Worm (Caenorhabditis elegans) whole organism, L4/young adult: ENCODE results near the gene F25E5.8.

Source experiments
- W03F9.2 ChIP-seq: fragments of 150-350 bp; optimal IDR thresholded peaks from 2 replicates; lab custom pipeline; 2014; ENCODE audit warnings: missing biosample characterization, missing genetic modification characterization
- dao-5 ChIP-seq: sonication (generic microtip); optimal IDR thresholded peaks from 2 replicates; lab custom pipeline; 2016; ENCODE audit warnings: missing genotype, missing genetic modification characterization, moderate library complexity, missing compliant biosample characterization
- him-1 ChIP-seq: sonication (generic microtip); optimal IDR thresholded peaks from 2 replicates; lab custom pipeline; 2016; ENCODE audit warnings: missing genotype, missing genetic modification reagents, missing genetic modification characterization, missing compliant biosample characterization

- no peak for TF ChIP-seq him-1
- TF ChIP-seq W03F9.2 = no peak
- no peak for TF ChIP-seq dao-5 (tag; lab: Kevin White, UChicago)
Measured at ce11 chrV:7424336-7424735, 11.4 kb upstream of the F25E5.8 start, which contains the start of gene F18E3.10.
